Fruit fly (Drosophila melanogaster) whole organism, embryonic: Measurements from ENCODE around the gene spz3.

Source experiments
- Aef1 ChIP-seq: fragments of 200-800 bp; sonication (Bioruptor generic); IDR thresholded peaks from 3 replicates; pipeline ENCODE4 v1.3.6; 2022; ENCODE audit warnings: missing biosample characterization, missing genetic modification characterization
- Awh ChIP-seq: fragments of 200-800 bp; sonication (Bioruptor generic); IDR thresholded peaks from 2 replicates; pipeline ENCODE4, ENCODE4 v1.3.6; 2022; ENCODE audit warnings: missing biosample characterization, missing genetic modification characterization
- Bdp1 ChIP-seq: fragments of 200-800 bp; sonication (Bioruptor generic); optimal IDR thresholded peaks from 3 replicates; lab custom pipeline; 2016; ENCODE audit warnings: missing biosample characterization, missing genetic modification characterization
- Bgb ChIP-seq: fragments of 200-800 bp; sonication (Bioruptor generic); IDR thresholded peaks from 2 replicates; pipeline ENCODE4 v1.3.6; 2022; ENCODE audit warnings: missing biosample characterization, missing genetic modification characterization; ENCODE audit not compliant: partially characterized antibody
- CG10979 ChIP-seq: fragments of 200-800 bp; sonication (Bioruptor generic); optimal IDR thresholded peaks from 2 replicates; lab custom pipeline; 2018; ENCODE audit warnings: missing biosample characterization, mild to moderate bottlenecking, missing genetic modification characterization, moderate library complexity
- CG11085 ChIP-seq: fragments of 200-800 bp; sonication (Bioruptor generic); IDR thresholded peaks from 2 replicates; pipeline ENCODE4 v1.3.6; 2022; ENCODE audit warnings: missing biosample characterization, missing genetic modification characterization
- CG11560 ChIP-seq: fragments of 200-800 bp; sonication (Bioruptor generic); IDR thresholded peaks from 3 replicates; pipeline ENCODE4 v1.3.6; 2022; ENCODE audit warnings: missing biosample characterization, missing genetic modification characterization
- CG11695 ChIP-seq: fragments of 200-800 bp; sonication (Bioruptor generic); IDR thresholded peaks from 3 replicates; pipeline ENCODE4 v1.3.6; 2022; ENCODE audit warnings: missing biosample characterization, missing genetic modification characterization
- CG1233 ChIP-seq: fragments of 200-800 bp; sonication (Bioruptor generic); optimal IDR thresholded peaks from 4 replicates; lab custom pipeline; 2018; ENCODE audit warnings: missing biosample characterization, mild to moderate bottlenecking, missing genetic modification characterization
- CG12659 ChIP-seq: fragments of 200-800 bp; sonication (Bioruptor generic); optimal IDR thresholded peaks from 3 replicates; lab custom pipeline; 2017; ENCODE audit warnings: mild to moderate bottlenecking, missing biosample characterization, missing genetic modification reagents, missing genetic modification characterization
- CG16779 ChIP-seq: fragments of 200-800 bp; sonication (Bioruptor generic); IDR thresholded peaks from 2 replicates; pipeline ENCODE4 v1.3.6; 2022; ENCODE audit warnings: missing biosample characterization, missing genetic modification characterization
- CG18262 ChIP-seq: fragments of 200-800 bp; optimal IDR thresholded peaks from 3 replicates; lab custom pipeline; 2019; ENCODE audit warnings: missing biosample characterization, mild to moderate bottlenecking, missing genetic modification characterization, moderate library complexity
- CG31388 ChIP-seq: fragments of 200-800 bp; sonication (Bioruptor generic); optimal IDR thresholded peaks from 2 replicates; lab custom pipeline; 2016; ENCODE audit warnings: missing biosample characterization, missing genetic modification characterization
- CG34224 ChIP-seq: fragments of 200-800 bp; sonication (Bioruptor generic); IDR thresholded peaks from 3 replicates; pipeline ENCODE4 v1.3.6; 2022; ENCODE audit warnings: missing biosample characterization, missing genetic modification characterization; ENCODE audit not compliant: partially characterized antibody
- CG6254 ChIP-seq: fragments of 200-800 bp; sonication (Bioruptor generic); optimal IDR thresholded peaks from 3 replicates; lab custom pipeline; 2017; ENCODE audit warnings: mild to moderate bottlenecking, missing biosample characterization, missing genetic modification reagents, missing genetic modification characterization
- CG6791 ChIP-seq: fragments of 200-800 bp; sonication (Bioruptor generic); IDR thresholded peaks from 3 replicates; pipeline ENCODE4 v1.3.6; 2022; ENCODE audit warnings: missing biosample characterization, missing genetic modification characterization; ENCODE audit not compliant: partially characterized antibody
- CG7556 ChIP-seq: fragments of 200-800 bp; sonication (Bioruptor generic); optimal IDR thresholded peaks from 2 replicates; lab custom pipeline; 2017; ENCODE audit warnings: missing biosample characterization, mild to moderate bottlenecking, missing genetic modification characterization
- CG8359 ChIP-seq: fragments of 200-800 bp; sonication (Bioruptor generic); optimal IDR thresholded peaks from 2 replicates; lab custom pipeline; 2017; ENCODE audit warnings: missing biosample characterization, mild to moderate bottlenecking, missing genetic modification characterization, borderline replicate concordance
- CG8478 ChIP-seq: fragments of >200 bp; optimal IDR thresholded peaks from 2 replicates; lab custom pipeline; 2018
- Dll ChIP-seq: fragments of 200-800 bp; sonication (Bioruptor generic); IDR thresholded peaks from 4 replicates; pipeline ENCODE4 v1.3.6; 2022; ENCODE audit warnings: missing biosample characterization, missing genetic modification characterization; ENCODE audit not compliant: partially characterized antibody
- Dp ChIP-seq: fragments of 200-800 bp; sonication (Bioruptor generic); optimal IDR thresholded peaks from 2 replicates; lab custom pipeline; 2018; ENCODE audit warnings: missing biosample characterization, mild to moderate bottlenecking, missing genetic modification characterization, moderate library complexity
- HHEX ChIP-seq: fragments of 200-800 bp; sonication (Bioruptor generic); optimal IDR thresholded peaks from 3 replicates; lab custom pipeline; 2017; ENCODE audit warnings: missing biosample characterization, mild to moderate bottlenecking, missing genetic modification characterization, missing genetic modification reagents
- HmgZ ChIP-seq: fragments of 200-800 bp; sonication (Bioruptor generic); optimal IDR thresholded peaks from 2 replicates; lab custom pipeline; 2018; ENCODE audit warnings: missing biosample characterization, mild to moderate bottlenecking, missing genetic modification characterization
- Jarid2 ChIP-seq: fragments of 200-800 bp; sonication (Bioruptor generic); optimal IDR thresholded peaks from 3 replicates; lab custom pipeline; 2017; ENCODE audit warnings: mild to moderate bottlenecking, missing biosample characterization, missing genetic modification reagents, missing genetic modification characterization
- Kr ChIP-seq: fragments of 200-800 bp; sonication (Bioruptor generic); optimal IDR thresholded peaks from 2 replicates; lab custom pipeline; 2017; ENCODE audit warnings: missing biosample characterization, mild to moderate bottlenecking, missing genetic modification characterization
- Mes4 ChIP-seq: fragments of 200-800 bp; sonication (Bioruptor generic); optimal IDR thresholded peaks from 2 replicates; lab custom pipeline; 2016; ENCODE audit warnings: missing biosample characterization, missing genetic modification characterization
- Oaz ChIP-seq: fragments of 200-800 bp; sonication (Bioruptor generic); IDR thresholded peaks from 2 replicates; pipeline ENCODE4 v1.3.6; 2022; ENCODE audit warnings: missing biosample characterization, missing genetic modification characterization
- Rfx ChIP-seq: fragments of 200-800 bp; sonication (Bioruptor generic); IDR thresholded peaks from 2 replicates; pipeline ENCODE4 v1.3.6; 2022; ENCODE audit warnings: missing biosample characterization, missing genetic modification characterization
- Sry-δ ChIP-seq: fragments of 200-800 bp; sonication (Bioruptor generic); optimal IDR thresholded peaks from 2 replicates; lab custom pipeline; 2016; ENCODE audit warnings: missing biosample characterization, missing genetic modification characterization
- Ssrp ChIP-seq: fragments of 200-800 bp; sonication (Bioruptor generic); optimal IDR thresholded peaks from 2 replicates; lab custom pipeline; 2018; ENCODE audit warnings: missing biosample characterization, mild to moderate bottlenecking, missing genetic modification characterization, moderate library complexity
- Usf ChIP-seq: fragments of 200-800 bp; sonication (Bioruptor generic); optimal IDR thresholded peaks from 2 replicates; lab custom pipeline; 2017; ENCODE audit warnings: missing genotype, missing biosample characterization, missing genetic modification characterization
- ac ChIP-seq: fragments of 200-800 bp; sonication (Bioruptor generic); optimal IDR thresholded peaks from 3 replicates; lab custom pipeline; 2017; ENCODE audit warnings: missing biosample characterization, mild to moderate bottlenecking, missing genetic modification characterization
- amos ChIP-seq: fragments of 200-800 bp; sonication (Bioruptor generic); IDR thresholded peaks from 2 replicates; pipeline ENCODE4 v1.3.6; 2022; ENCODE audit warnings: missing biosample characterization, missing genetic modification characterization; ENCODE audit not compliant: partially characterized antibody
- cad ChIP-seq: fragments of >200 bp; optimal IDR thresholded peaks from 2 replicates; lab custom pipeline; 2017; ENCODE audit warnings: missing biosample characterization, missing genetic modification characterization
- chinmo ChIP-seq: fragments of 200-800 bp; sonication (Bioruptor generic); IDR thresholded peaks from 4 replicates; pipeline ENCODE4 v1.3.6; 2022; ENCODE audit warnings: missing biosample characterization, missing genetic modification characterization; ENCODE audit not compliant: partially characterized antibody
- crp ChIP-seq, 2 experiments: fragments of 200-800 bp; sonication (Bioruptor generic); optimal IDR thresholded peaks; 2 replicates in 1 of 2; 3 replicates in 1 of 2; lab custom pipeline; 2017; ENCODE audit warnings: missing biosample characterization in 2 of 2, missing genetic modification characterization in 2 of 2, mild to moderate bottlenecking in 1 of 2, moderate library complexity in 1 of 2
- ems ChIP-seq: fragments of 200-800 bp; sonication (Bioruptor generic); optimal IDR thresholded peaks from 3 replicates; lab custom pipeline; 2016; ENCODE audit warnings: missing biosample characterization, missing genetic modification characterization
- her ChIP-seq: fragments of 200-800 bp; sonication (Bioruptor generic); optimal IDR thresholded peaks from 2 replicates; lab custom pipeline; 2016; ENCODE audit warnings: missing biosample characterization, missing genetic modification characterization
- nerfin-2 ChIP-seq: fragments of 200-800 bp; sonication (Bioruptor generic); IDR thresholded peaks from 2 replicates; pipeline ENCODE4 v1.3.6; 2022; ENCODE audit warnings: missing biosample characterization, missing genetic modification characterization; ENCODE audit not compliant: partially characterized antibody
- peb ChIP-seq: fragments of 200-800 bp; sonication (Bioruptor generic); IDR thresholded peaks from 2 replicates; pipeline ENCODE4 v1.3.6; 2022; ENCODE audit warnings: missing biosample characterization, missing genetic modification characterization
- phol ChIP-seq: fragments of 200-800 bp; sonication (Bioruptor generic); optimal IDR thresholded peaks from 3 replicates; lab custom pipeline; 2018; ENCODE audit warnings: missing biosample characterization, mild to moderate bottlenecking, missing genetic modification characterization, moderate library complexity
- pnt ChIP-seq: fragments of 200-800 bp; sonication (Bioruptor generic); optimal IDR thresholded peaks from 3 replicates; lab custom pipeline; 2016; ENCODE audit warnings: missing biosample characterization, missing genetic modification characterization
- schlank ChIP-seq: fragments of 200-800 bp; sonication (Bioruptor generic); optimal IDR thresholded peaks from 2 replicates; lab custom pipeline; 2018; ENCODE audit warnings: missing biosample characterization, mild to moderate bottlenecking, missing genetic modification characterization
- sens ChIP-seq: fragments of 200-800 bp; sonication (Bioruptor generic); peaks from one replicate; lab custom pipeline; 2016; ENCODE audit warnings: missing biosample characterization, missing genetic modification characterization
- sna ChIP-seq: fragments of 200-800 bp; sonication (Bioruptor generic); IDR thresholded peaks from 2 replicates; pipeline ENCODE4 v1.3.6; 2022; ENCODE audit warnings: missing biosample characterization, missing genetic modification characterization; ENCODE audit not compliant: partially characterized antibody
- sug ChIP-seq: fragments of 200-800 bp; optimal IDR thresholded peaks from 2 replicates; lab custom pipeline; 2019; ENCODE audit warnings: missing biosample characterization, mild to moderate bottlenecking, missing genetic modification characterization, moderate library complexity
- trh ChIP-seq: fragments of 200-800 bp; sonication (Bioruptor generic); optimal IDR thresholded peaks from 2 replicates; lab custom pipeline; 2016; ENCODE audit warnings: missing biosample characterization, missing genetic modification characterization
- zfh2 ChIP-seq: fragments of 200-800 bp; sonication (Bioruptor generic); optimal IDR thresholded peaks from 2 replicates; lab custom pipeline; 2016; ENCODE audit warnings: missing biosample characterization, missing genetic modification characterization

The spz3 gene

dm6 chr2L:7872680-7873079 is 6.7 kb downstream of the spz3 start (continued):
- TF ChIP-seq Bdp1 (GFP tag; lab: Kevin White, UChicago) = peak; percentile 96
- TF ChIP-seq CG6791 (GFP tag; lab: Robert Waterston, UW) = peak; percentile 93
- no peak for TF ChIP-seq Sry-δ (GFP tag; lab: Kevin White, UChicago)
- no peak for TF ChIP-seq CG16779 (GFP tag; lab: Robert Waterston, UW)
- TF ChIP-seq amos (GFP tag; lab: Robert Waterston, UW) = peak; percentile 72
- TF ChIP-seq Usf (GFP tag; lab: Kevin White, UChicago) = no peak
- no peak for TF ChIP-seq CG11085 (GFP tag; lab: Robert Waterston, UW)
- TF ChIP-seq CG11695 (GFP tag; lab: Robert Waterston, UW) = no peak
- no peak for TF ChIP-seq pnt (GFP tag; lab: Kevin White, UChicago)
- TF ChIP-seq nerfin-2 (GFP tag; lab: Robert Waterston, UW) = peak; percentile 94
- TF ChIP-seq sens (GFP tag; lab: Kevin White, UChicago) = peak; percentile 3
- peak; percentile 88 for TF ChIP-seq Bgb
- TF ChIP-seq CG34224 = peak; percentile 70
- TF ChIP-seq CG6254 (GFP tag; lab: Kevin White, UChicago) = no peak
- TF ChIP-seq Dll (GFP tag; lab: Robert Waterston, UW) = peak; percentile 61; the same call in 3 of the 4 replicates
- peak; percentile 74 for TF ChIP-seq sna (GFP tag; lab: Robert Waterston, UW)

DNA sequence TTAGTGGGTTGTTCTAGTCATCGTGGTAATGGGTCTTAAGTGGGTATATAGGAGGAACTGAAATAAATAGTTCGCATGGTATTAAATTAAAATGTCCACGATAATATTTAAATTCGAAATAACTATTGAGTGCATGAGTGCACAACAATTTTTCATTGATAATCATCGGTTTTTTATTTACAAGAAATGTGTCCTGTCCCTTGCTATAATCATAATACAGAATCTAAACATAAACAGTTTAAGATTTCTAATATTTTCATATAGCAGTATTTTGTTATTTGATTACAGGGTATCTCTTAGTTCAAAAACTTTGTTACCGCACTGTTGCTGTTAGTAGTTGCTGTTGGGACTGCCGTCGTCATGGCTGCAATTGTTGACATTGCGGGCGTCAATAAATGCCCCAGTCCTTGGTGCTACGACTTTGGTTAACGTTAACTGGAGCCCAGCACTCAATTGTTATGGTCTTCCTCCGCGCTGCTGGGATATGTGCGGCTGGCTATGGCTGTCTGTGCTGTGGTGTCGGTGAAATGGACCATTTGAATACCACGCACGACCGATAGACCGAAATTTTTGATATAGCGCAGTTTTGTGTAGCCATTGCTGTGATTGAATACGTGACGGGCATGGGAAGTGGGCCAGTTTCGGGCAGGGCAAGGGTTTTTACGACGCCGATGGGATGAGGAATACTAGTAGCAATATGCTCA is 7.4 kb downstream of the spz3 start:
- TF ChIP-seq chinmo (GFP tag; lab: Robert Waterston, UW) (0 out of 4 replicates have a peak, but pooled peaks have one; percentile 34), CG12659 (GFP tag; lab: Kevin White, UChicago) (peak; percentile 32), her (no peak), Kr (GFP tag; lab: Kevin White, UChicago) (no peak), CG18262 (tag; lab: Kevin White, UChicago) (peak; percentile 50), ac (no peak), trh (GFP tag; lab: Kevin White, UChicago) (no peak), CG8359 (no peak), Mes4 (no peak), Ssrp (tag; lab: Kevin White, UChicago) (peak; percentile 26), sug (tag; lab: Kevin White, UChicago) (peak; percentile 16), phol (tag; lab: Kevin White, UChicago) (peak; percentile 49), Jarid2 (GFP tag; lab: Kevin White, UChicago) (no peak), CG1233 (no peak), Dp (GFP tag; lab: Kevin White, UChicago) (no peak), CG11560 (tag; lab: Robert Waterston, UW) (no peak), CG31388 (GFP tag; lab: Kevin White, UChicago) (no peak), CG10979 (no peak), cad (no peak), schlank (no peak), Aef1 (GFP tag; lab: Robert Waterston, UW) (no peak), CG7556 (peak; percentile 84), ems (GFP tag; lab: Kevin White, UChicago) (no peak), peb (no peak), CG8478 (lab: Kevin White, UChicago) (no peak), crp (GFP tag; optimal IDR thresholded peaks at IDR 0.05; lab: Kevin White, UChicago) (no peak), HHEX (GFP tag; lab: Kevin White, UChicago) (peak; percentile 31), HmgZ (peak; percentile 17), Oaz (no peak), zfh2 (peak; percentile 21), Awh (GFP tag; lab: Robert Waterston, UW) (no peak), Dll (GFP tag; lab: Robert Waterston, UW) (no peak), Rfx (GFP tag; lab: Robert Waterston, UW) (peak; percentile 27; the same call in 1 of the 2 replicates), pnt (GFP tag; lab: Kevin White, UChicago) (no peak)
